Worm (Caenorhabditis elegans) whole organism, early embryonic: ENCODE measurements around the gene K08E7.6.

ENCODE experiments used
- B0310.2 ChIP-seq: sonication (generic microtip); optimal IDR thresholded peaks from 2 replicates; lab custom pipeline; 2016; ENCODE audit warnings: mild to moderate bottlenecking, missing genetic modification characterization, missing compliant biosample characterization
- F13C5.2 ChIP-seq: sonication (generic microtip); optimal IDR thresholded peaks from 2 replicates; lab custom pipeline; 2017; ENCODE audit warnings: mild to moderate bottlenecking, missing genetic modification characterization, inconsistent platforms, missing compliant biosample characterization
- aly-1 ChIP-seq: sonication (generic microtip); optimal IDR thresholded peaks from 2 replicates; lab custom pipeline; 2016; ENCODE audit warnings: missing genetic modification characterization, missing compliant biosample characterization
- ama-1 ChIP-seq: fragments of 150-350 bp; optimal IDR thresholded peaks from 2 replicates; lab custom pipeline; 2014
- ceh-13 ChIP-seq: fragments of 200-800 bp; sonication (Bioruptor generic); optimal IDR thresholded peaks from 2 replicates; lab custom pipeline; 2018; ENCODE audit warnings: mild to moderate bottlenecking, missing genetic modification characterization, missing compliant biosample characterization
- ceh-36 ChIP-seq: sonication (generic microtip); optimal IDR thresholded peaks from 2 replicates; lab custom pipeline; 2016; ENCODE audit warnings: missing genetic modification characterization, inconsistent platforms, missing compliant biosample characterization
- ets-7 ChIP-seq: sonication (generic microtip); optimal IDR thresholded peaks from 2 replicates; lab custom pipeline; 2016; ENCODE audit warnings: missing genotype, missing genetic modification characterization, missing compliant biosample characterization
- flt-1 ChIP-seq: fragments of 200-800 bp; sonication (Bioruptor generic); IDR thresholded peaks from 2 replicates; pipeline ENCODE4 v1.3.6; 2022; ENCODE audit warnings: missing genetic modification characterization, missing compliant biosample characterization
- hmbx-1 ChIP-seq: sonication (generic microtip); optimal IDR thresholded peaks from 2 replicates; lab custom pipeline; 2016; ENCODE audit warnings: mild to moderate bottlenecking, missing genetic modification characterization, missing compliant biosample characterization
- hmg-4 ChIP-seq: fragments of 200-800 bp; sonication (Bioruptor generic); optimal IDR thresholded peaks from 2 replicates; lab custom pipeline; 2018; ENCODE audit warnings: mild to moderate bottlenecking, missing genetic modification characterization, missing compliant biosample characterization
- hnd-1 ChIP-seq: sonication (generic microtip); optimal IDR thresholded peaks from 2 replicates; lab custom pipeline; 2016; ENCODE audit warnings: missing genetic modification characterization, missing compliant biosample characterization
- pes-1 ChIP-seq: fragments of 200-800 bp; sonication (Bioruptor generic); IDR thresholded peaks from 2 replicates; pipeline ENCODE4 v1.3.6; 2022; ENCODE audit warnings: missing genetic modification reagents, missing genetic modification characterization, missing compliant biosample characterization
- scrt-1 ChIP-seq: fragments of 200-800 bp; sonication (Bioruptor generic); IDR thresholded peaks from 2 replicates; pipeline ENCODE4 v1.3.6; 2022; ENCODE audit warnings: missing genetic modification characterization, missing compliant biosample characterization
- sea-1 ChIP-seq: fragments of 200-800 bp; sonication (Bioruptor generic); conservative IDR thresholded peaks from 2 replicates; pipeline ENCODE4 v1.3.6; 2022; ENCODE audit warnings: missing genetic modification characterization, missing compliant biosample characterization
- tbx-11 ChIP-seq: fragments of 200-800 bp; sonication (Bioruptor generic); IDR thresholded peaks from 2 replicates; pipeline ENCODE4 v1.3.6; 2022; ENCODE audit warnings: missing genetic modification characterization, missing compliant biosample characterization
- tbx-37 ChIP-seq: fragments of 200-800 bp; sonication (Bioruptor generic); conservative IDR thresholded peaks from 2 replicates; pipeline ENCODE4 v1.3.6; 2022; ENCODE audit warnings: missing genetic modification reagents, missing genetic modification characterization, missing compliant biosample characterization
- tra-4 ChIP-seq: sonication (generic microtip); optimal IDR thresholded peaks from 2 replicates; lab custom pipeline; 2017; ENCODE audit warnings: missing genetic modification characterization, missing compliant biosample characterization

Gene K08E7.6

ce11 chrIV:12581046-12581445, at the start of gene K08E7.6:
Gene K08E7.6, minus strand, starts transcription at chrIV:12581146.
- no peak for TF ChIP-seq aly-1
- no peak for TF ChIP-seq tbx-37 (GFP tag; lab: Robert Waterston, UW)
- TF ChIP-seq F13C5.2 (tag; lab: Kevin White, UChicago): no peak
- no peak for TF ChIP-seq sea-1 (GFP tag; lab: Robert Waterston, UW)
- TF ChIP-seq ama-1 (lab: Kevin White, UChicago): no peak
- no peak for TF ChIP-seq pes-1 (GFP tag; lab: Robert Waterston, UW)
- TF ChIP-seq tbx-11: no peak
- TF ChIP-seq flt-1: no peak
- no peak for TF ChIP-seq hnd-1
- no peak for TF ChIP-seq scrt-1 (GFP tag; lab: Robert Waterston, UW)
- TF ChIP-seq hmbx-1 (tag; lab: Kevin White, UChicago): no peak
- TF ChIP-seq B0310.2: no peak
- no peak for TF ChIP-seq ceh-36 (tag; lab: Kevin White, UChicago)
- no peak for TF ChIP-seq ceh-13 (GFP tag; lab: Kevin White, UChicago)
- TF ChIP-seq hmg-4 (GFP tag; lab: Kevin White, UChicago): no peak
- no peak for TF ChIP-seq tra-4 (tag; lab: Kevin White, UChicago)
- no peak for TF ChIP-seq ets-7 (tag; lab: Kevin White, UChicago)

ce11 chrIV:12621483-12622078, 40.6 kb upstream of the K08E7.6 start:
- TF ChIP-seq pes-1 (GFP tag; lab: Robert Waterston, UW): 0 out of 2 replicates have a peak, but pooled peaks have one; percentile 8

DNA sequence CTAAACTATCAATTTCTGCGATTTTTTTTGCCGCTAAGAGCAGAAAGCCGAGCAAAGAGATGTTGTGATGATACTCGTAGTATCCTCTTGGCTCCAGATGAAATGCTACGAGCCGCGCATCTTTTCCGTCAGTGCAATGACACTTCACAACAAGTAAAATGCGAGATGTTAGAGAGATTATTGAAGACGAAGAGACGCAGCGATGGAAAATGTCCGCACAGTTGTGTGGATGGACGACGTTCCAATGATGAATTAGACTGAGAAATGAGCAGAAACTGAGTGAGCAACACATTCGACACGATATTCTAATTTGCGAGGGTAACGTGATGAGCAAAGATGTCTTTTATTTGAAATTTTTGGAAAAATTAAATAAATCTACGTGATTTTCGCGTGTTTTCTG, 40.0 kb upstream of the K08E7.6 start:
- TF ChIP-seq ceh-36 (tag; lab: Kevin White, UChicago): no peak
- TF ChIP-seq pes-1 (GFP tag; lab: Robert Waterston, UW): no peak
- TF ChIP-seq ama-1 (lab: Kevin White, UChicago): no peak
- no peak for TF ChIP-seq ceh-13 (GFP tag; lab: Kevin White, UChicago)
- TF ChIP-seq flt-1: no peak
- TF ChIP-seq aly-1: no peak
- no peak for TF ChIP-seq tbx-11
- no peak for TF ChIP-seq sea-1 (GFP tag; lab: Robert Waterston, UW)
- TF ChIP-seq ets-7 (tag; lab: Kevin White, UChicago): no peak
- TF ChIP-seq tbx-37 (GFP tag; lab: Robert Waterston, UW): no peak
- TF ChIP-seq tra-4 (tag; lab: Kevin White, UChicago): no peak
- TF ChIP-seq B0310.2: no peak
- TF ChIP-seq scrt-1 (GFP tag; lab: Robert Waterston, UW): no peak
- no peak for TF ChIP-seq hnd-1

ce11 chrIV:12618877-12619276, 37.9 kb upstream of the K08E7.6 start:
- TF ChIP-seq scrt-1 (GFP tag; lab: Robert Waterston, UW) (no peak), aly-1 (no peak), pes-1 (GFP tag; lab: Robert Waterston, UW) (no peak), hmg-4 (GFP tag; lab: Kevin White, UChicago) (no peak), ceh-36 (tag; lab: Kevin White, UChicago) (no peak)

ce11 chrIV:12617934-12618333, 37.0 kb upstream of the K08E7.6 start:
- TF ChIP-seq tbx-37 (GFP tag; lab: Robert Waterston, UW) (no peak), ama-1 (lab: Kevin White, UChicago) (no peak), ets-7 (tag; lab: Kevin White, UChicago) (no peak), F13C5.2 (tag; lab: Kevin White, UChicago) (no peak), tbx-11 (no peak), aly-1 (no peak), hmg-4 (GFP tag; lab: Kevin White, UChicago) (no peak), scrt-1 (GFP tag; lab: Robert Waterston, UW) (no peak), pes-1 (GFP tag; lab: Robert Waterston, UW) (no peak), tra-4 (tag; lab: Kevin White, UChicago) (no peak), flt-1 (no peak), sea-1 (GFP tag; lab: Robert Waterston, UW) (no peak), ceh-13 (GFP tag; lab: Kevin White, UChicago) (no peak), B0310.2 (no peak), ceh-36 (tag; lab: Kevin White, UChicago) (no peak), hmbx-1 (tag; lab: Kevin White, UChicago) (no peak)

DNA sequence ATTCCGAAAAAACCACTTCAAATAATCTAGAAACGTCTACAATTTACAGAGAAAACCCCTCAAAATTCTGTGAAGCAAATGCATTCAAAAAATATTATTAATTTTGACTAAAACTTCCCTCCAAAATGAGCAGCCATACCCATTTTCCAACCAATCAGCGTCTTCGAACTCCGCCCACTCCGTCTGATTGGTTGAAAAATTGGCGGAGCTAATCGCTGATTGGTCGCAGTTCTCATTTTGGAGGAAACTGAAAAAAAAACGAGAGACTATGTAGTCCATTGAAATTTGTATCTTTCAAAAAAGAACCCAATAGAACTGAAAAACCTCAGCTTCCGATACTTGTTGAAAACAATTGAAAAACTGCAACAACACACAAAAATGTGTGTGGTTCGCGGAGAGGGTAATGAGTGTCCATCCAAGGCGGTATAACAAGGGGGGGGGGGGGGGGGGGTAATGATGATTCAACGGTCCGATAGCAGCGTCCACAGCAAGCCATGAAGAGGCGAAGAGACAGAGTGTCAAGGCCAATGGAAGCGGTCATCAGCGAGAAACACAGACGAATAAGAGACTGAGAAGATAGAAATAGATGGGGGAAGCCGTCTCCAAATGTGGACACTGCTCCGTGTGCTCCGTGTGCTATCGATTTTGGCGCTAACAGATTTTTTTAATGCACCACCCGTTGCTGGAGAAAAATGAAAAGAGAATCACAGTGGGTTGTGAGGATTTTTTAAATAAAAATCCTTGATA, 36.2 kb upstream of the K08E7.6 start:
- peak; percentile 81 for TF ChIP-seq hmg-4 (GFP tag; lab: Kevin White, UChicago)
- peak; percentile 49 for TF ChIP-seq ceh-36 (tag; lab: Kevin White, UChicago)
- no peak for TF ChIP-seq F13C5.2 (tag; lab: Kevin White, UChicago)
- no peak for TF ChIP-seq hmbx-1 (tag; lab: Kevin White, UChicago)

- TF ChIP-seq hmbx-1 (tag; lab: Kevin White, UChicago) (no peak), hmg-4 (GFP tag; lab: Kevin White, UChicago) (peak; percentile 40), flt-1 (no peak)
Observed at ce11 chrIV:12615122-12615745, 34.3 kb upstream of the K08E7.6 start.
